Worm (Caenorhabditis elegans): ENCODE data around the gene F54H12.5.

ce11 chrIII:7952077-7952765 lies 19.7 kb downstream of the F54H12.5 start, which contains the start of gene C29E4.15:
- TF ChIP-seq ztf-4 (tag; optimal IDR thresholded peaks at IDR 0.05) (no peak), mml-1 (tag; optimal IDR thresholded peaks at IDR 0.05) (no peak)
